Worm (Caenorhabditis elegans) whole organism, late embryonic: ENCODE results near the gene prdh-1.

Experiments used
- ama-1 ChIP-seq: fragments of 150-350 bp; optimal IDR thresholded peaks from 2 replicates; lab custom pipeline; 2014
- ceh-19 ChIP-seq: fragments of 200-800 bp; sonication (Bioruptor generic); optimal IDR thresholded peaks from 2 replicates; lab custom pipeline; 2018; ENCODE audit warnings: mild to moderate bottlenecking, missing genetic modification characterization, missing compliant biosample characterization
- ceh-45 ChIP-seq: fragments of 200-800 bp; sonication (Bioruptor generic); IDR thresholded peaks from 2 replicates; pipeline ENCODE4 v1.3.6; 2022; ENCODE audit warnings: missing genetic modification reagents, missing genetic modification characterization, missing compliant biosample characterization
- dve-1 ChIP-seq: sonication (generic microtip); optimal IDR thresholded peaks from 2 replicates; lab custom pipeline; 2017; ENCODE audit warnings: antibody characterized with exemption, mild to moderate bottlenecking, missing genetic modification characterization, missing compliant biosample characterization
- elt-2 ChIP-seq: sonication (generic microtip); optimal IDR thresholded peaks from 2 replicates; lab custom pipeline; 2016; ENCODE audit warnings: missing genetic modification reagents, missing genetic modification characterization, missing compliant biosample characterization
- hlh-13 ChIP-seq: fragments of 200-800 bp; sonication (Bioruptor generic); optimal IDR thresholded peaks from 2 replicates; lab custom pipeline; 2018; ENCODE audit warnings: mild to moderate bottlenecking, missing genetic modification characterization, missing compliant biosample characterization
- hlh-6 ChIP-seq: sonication (generic microtip); optimal IDR thresholded peaks from 2 replicates; lab custom pipeline; 2016; ENCODE audit warnings: missing genotype, missing genetic modification characterization, missing compliant biosample characterization
- nfya-1 ChIP-seq: sonication (generic microtip); optimal IDR thresholded peaks from 2 replicates; lab custom pipeline; 2017; ENCODE audit warnings: missing genetic modification characterization, mild to moderate bottlenecking, missing compliant biosample characterization, antibody characterized with exemption, moderate library complexity
- nhr-11 ChIP-seq: fragments of 150-350 bp; optimal IDR thresholded peaks from 2 replicates; lab custom pipeline; 2014; ENCODE audit warnings: missing biosample characterization, missing genetic modification characterization
- sdc-2 ChIP-seq: sonication (generic microtip); optimal IDR thresholded peaks from 2 replicates; lab custom pipeline; 2016; ENCODE audit warnings: missing genotype, missing genetic modification characterization, missing compliant biosample characterization
- sox-2 ChIP-seq: fragments of 200-800 bp; sonication (Bioruptor generic); IDR thresholded peaks from 2 replicates; pipeline ENCODE4 v1.3.6; 2022; ENCODE audit warnings: missing genetic modification reagents, missing genetic modification characterization, missing compliant biosample characterization

DNA sequence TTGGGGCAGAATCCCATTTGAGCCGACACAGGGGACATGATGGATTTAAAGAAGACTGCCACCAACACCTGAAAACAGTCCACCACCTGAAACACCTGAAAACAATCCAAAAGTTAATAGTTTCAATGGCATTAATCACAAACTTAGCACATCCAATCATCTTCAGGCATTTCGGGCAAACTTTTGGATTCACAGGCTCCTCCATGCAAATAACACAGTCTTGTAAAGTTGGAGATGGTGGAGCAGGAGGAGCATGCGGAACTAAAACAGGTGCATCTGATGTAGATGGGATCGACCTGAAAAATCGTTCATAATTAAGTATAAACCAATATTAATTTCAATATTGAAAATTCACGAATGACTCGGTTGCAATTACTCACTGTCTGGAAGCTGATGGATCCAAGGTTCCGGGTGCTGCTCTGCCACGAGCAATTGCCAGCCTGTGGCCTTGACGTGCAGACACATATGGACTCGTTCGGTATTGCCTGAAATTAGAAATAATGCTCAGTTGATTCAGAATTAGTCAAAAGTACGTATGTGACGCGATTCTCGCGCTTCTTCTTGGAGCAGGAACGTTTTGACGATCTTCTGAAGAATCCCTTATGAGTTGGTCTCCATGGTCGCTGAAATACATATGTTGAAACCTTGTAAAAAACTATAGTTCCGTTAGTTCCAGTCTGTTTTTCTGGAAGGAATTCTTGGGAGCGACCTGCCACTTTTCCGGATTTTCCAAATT, 41.9 kb downstream of the prdh-1 start:
- TF ChIP-seq hlh-6 (tag; lab: Kevin White, UChicago), result no peak
- no peak for TF ChIP-seq ama-1 (lab: Kevin White, UChicago)
- no peak for TF ChIP-seq hlh-13 (GFP tag; lab: Kevin White, UChicago)
- TF ChIP-seq elt-2 (tag; lab: Kevin White, UChicago), result no peak
- TF ChIP-seq ceh-45 (GFP tag; lab: Robert Waterston, UW), result no peak
- TF ChIP-seq sox-2 (GFP tag; lab: Robert Waterston, UW), result no peak
- no peak for TF ChIP-seq sdc-2 (tag; lab: Kevin White, UChicago)
- TF ChIP-seq ceh-19 (GFP tag; lab: Kevin White, UChicago), result no peak
- TF ChIP-seq dve-1, result no peak
- no peak for TF ChIP-seq nhr-11 (tag; lab: Kevin White, UChicago)
- TF ChIP-seq nfya-1 (tag; lab: Kevin White, UChicago), result no peak
